Worm (Caenorhabditis elegans) whole organism, L3 larva: ENCODE measurements around the gene srtx-1.

Experiments used
- ceh-16 ChIP-seq: sonication (generic microtip); optimal IDR thresholded peaks from 2 replicates; lab custom pipeline; 2017; ENCODE audit warnings: missing biosample characterization, missing genetic modification characterization
- ceh-82 ChIP-seq: fragments of 150-350 bp; optimal IDR thresholded peaks from 2 replicates; lab custom pipeline; 2014; ENCODE audit warnings: missing biosample characterization, missing genetic modification characterization
- ceh-9 ChIP-seq: sonication (generic microtip); optimal IDR thresholded peaks from 2 replicates; lab custom pipeline; 2018; ENCODE audit warnings: missing biosample characterization, missing genetic modification characterization
- egl-27 ChIP-seq: sonication (generic microtip); optimal IDR thresholded peaks from 4 replicates; lab custom pipeline; 2017; ENCODE audit warnings: missing biosample characterization, missing genetic modification reagents, missing genetic modification characterization
- elt-3 ChIP-seq, 3 experiments: fragments of 150-350 bp in 1 of 3; sonication (generic microtip) in 2 of 3; optimal IDR thresholded peaks; 2 replicates in 2 of 3; 4 replicates in 1 of 3; lab custom pipeline; 2014 to 2017; ENCODE audit warnings: missing biosample characterization in 3 of 3, missing genetic modification characterization in 3 of 3
- nhr-25 ChIP-seq: sonication (generic microtip); optimal IDR thresholded peaks from 2 replicates; lab custom pipeline; 2017; ENCODE audit warnings: missing biosample characterization, missing genetic modification characterization
- nhr-28 ChIP-seq: fragments of 150-350 bp; optimal IDR thresholded peaks from 2 replicates; lab custom pipeline; 2014; ENCODE audit warnings: missing biosample characterization, missing genetic modification characterization
- nhr-67 ChIP-seq: fragments of 150-350 bp; optimal IDR thresholded peaks from 2 replicates; lab custom pipeline; 2014; ENCODE audit warnings: missing biosample characterization, missing genetic modification characterization
- nhr-76 ChIP-seq: fragments of 150-350 bp; sonication (generic microtip); optimal IDR thresholded peaks from 5 replicates; lab custom pipeline; 2014; ENCODE audit warnings: missing biosample characterization, missing genetic modification characterization
- sea-2 ChIP-seq: fragments of 150-350 bp; sonication (generic microtip); optimal IDR thresholded peaks from 4 replicates; lab custom pipeline; 2014; ENCODE audit warnings: missing biosample characterization, missing genetic modification reagents, missing genetic modification characterization
- unc-62 ChIP-seq: fragments of 150-350 bp; sonication (generic microtip); optimal IDR thresholded peaks from 4 replicates; lab custom pipeline; 2014; ENCODE audit warnings: missing biosample characterization, missing genetic modification reagents, missing genetic modification characterization

DNA sequence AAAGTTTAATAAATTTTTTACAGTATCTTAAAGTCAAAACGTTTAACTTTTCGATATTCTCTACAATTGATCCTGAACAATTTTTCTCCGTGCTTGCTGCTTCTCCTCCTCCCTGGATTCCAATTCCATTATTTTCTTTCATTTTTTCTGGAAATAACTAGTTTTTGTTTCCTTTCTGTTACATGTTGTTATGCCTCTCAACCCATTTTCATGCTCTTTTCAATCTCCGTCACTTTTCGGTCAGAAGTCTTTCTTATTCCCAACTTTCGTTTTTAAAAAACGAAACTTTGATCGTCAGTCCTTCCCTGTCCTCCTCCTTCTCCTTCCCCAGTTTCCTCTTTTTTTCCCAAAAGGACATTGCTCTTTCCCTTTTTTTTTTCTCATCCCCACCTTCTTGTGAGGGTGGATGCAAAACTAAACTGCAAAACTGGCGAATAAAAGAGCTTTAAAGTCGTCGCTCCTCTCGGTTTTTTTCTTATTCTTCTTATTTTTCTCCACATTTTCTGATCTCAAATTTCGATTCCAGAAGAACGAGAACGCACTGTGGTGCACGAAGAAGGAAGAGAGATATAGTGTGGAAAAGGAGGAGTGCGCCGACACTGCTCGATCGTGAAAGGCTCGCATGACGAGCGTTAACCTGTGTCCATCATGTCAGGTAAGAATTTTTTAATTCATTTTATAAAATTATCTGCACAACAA is 15.9 kb upstream of the srtx-1 start, which contains the start of the genes C48A7.16 and egl-19:
- TF ChIP-seq nhr-25 (tag; lab: Kevin White, UChicago) = no peak
- no peak for TF ChIP-seq unc-62 (GFP tag; lab: Kevin White, UChicago)
- no peak for TF ChIP-seq sea-2
- no peak for TF ChIP-seq nhr-76 (tag; lab: Kevin White, UChicago)
- no peak for TF ChIP-seq nhr-67 (tag; lab: Kevin White, UChicago)
- TF ChIP-seq nhr-28 = no peak
- no peak for TF ChIP-seq ceh-16 (tag; lab: Kevin White, UChicago)
- TF ChIP-seq egl-27 = no peak
- TF ChIP-seq elt-3 (tag; optimal IDR thresholded peaks at IDR 0.05; lab: Kevin White, UChicago) = no peak
- no peak for TF ChIP-seq ceh-82
- no peak for TF ChIP-seq ceh-9
